Fruit fly (Drosophila melanogaster) whole organism, embryonic: ENCODE measurements around the gene Art4.

Source experiments
- Abd-B ChIP-seq: fragments of 200-800 bp; sonication (Bioruptor generic); optimal IDR thresholded peaks from 2 replicates; lab custom pipeline; 2018; ENCODE audit warnings: missing biosample characterization, mild to moderate bottlenecking, missing genetic modification characterization, moderate library complexity
- Aef1 ChIP-seq: fragments of 200-800 bp; sonication (Bioruptor generic); IDR thresholded peaks from 3 replicates; pipeline ENCODE4 v1.3.6; 2022; ENCODE audit warnings: missing biosample characterization, missing genetic modification characterization
- BtbVII ChIP-seq: fragments of 200-800 bp; sonication (Bioruptor generic); optimal IDR thresholded peaks from 3 replicates; lab custom pipeline; 2017; ENCODE audit warnings: missing biosample characterization, mild to moderate bottlenecking, missing genetic modification characterization
- CG10267 ChIP-seq: fragments of 200-800 bp; sonication (Bioruptor generic); optimal IDR thresholded peaks from 2 replicates; lab custom pipeline; 2018; ENCODE audit warnings: missing biosample characterization, mild to moderate bottlenecking, missing genetic modification characterization, moderate library complexity
- CG10959 ChIP-seq: fragments of 200-800 bp; sonication (Bioruptor generic); IDR thresholded peaks from 2 replicates; pipeline ENCODE4 v1.3.6; 2022; ENCODE audit warnings: missing biosample characterization, missing genetic modification characterization
- CG11456 ChIP-seq: fragments of 200-800 bp; sonication (Bioruptor generic); IDR thresholded peaks from 3 replicates; pipeline ENCODE4 v1.3.6; 2022; ENCODE audit warnings: missing biosample characterization, missing genetic modification characterization
- CG13894 ChIP-seq: fragments of 200-800 bp; sonication (Bioruptor generic); optimal IDR thresholded peaks from 3 replicates; lab custom pipeline; 2018; ENCODE audit warnings: missing biosample characterization, mild to moderate bottlenecking, missing genetic modification characterization, moderate library complexity
- CG14667 ChIP-seq: fragments of 200-800 bp; sonication (Bioruptor generic); IDR thresholded peaks from 2 replicates; pipeline ENCODE4 v1.3.6; 2022; ENCODE audit warnings: missing biosample characterization, missing genetic modification characterization
- CG15011 ChIP-seq: fragments of 200-800 bp; sonication (Bioruptor generic); optimal IDR thresholded peaks from 3 replicates; lab custom pipeline; 2018; ENCODE audit warnings: missing biosample characterization, mild to moderate bottlenecking, missing genetic modification characterization
- CG17385 ChIP-seq: fragments of 200-800 bp; sonication (Bioruptor generic); optimal IDR thresholded peaks from 3 replicates; lab custom pipeline; 2018; ENCODE audit warnings: missing biosample characterization, mild to moderate bottlenecking, missing genetic modification characterization
- CG17802 ChIP-seq: fragments of 200-800 bp; sonication (Bioruptor generic); optimal IDR thresholded peaks from 2 replicates; lab custom pipeline; 2018; ENCODE audit warnings: missing biosample characterization, mild to moderate bottlenecking, missing genetic modification characterization, moderate library complexity
- CG17912 ChIP-seq: fragments of 200-800 bp; sonication (Bioruptor generic); optimal IDR thresholded peaks from 2 replicates; lab custom pipeline; 2018; ENCODE audit warnings: missing biosample characterization, mild to moderate bottlenecking, missing genetic modification characterization
- CG18011 ChIP-seq: fragments of 200-800 bp; sonication (Bioruptor generic); optimal IDR thresholded peaks from 2 replicates; lab custom pipeline; 2017; ENCODE audit warnings: missing biosample characterization, missing genetic modification characterization, mild to moderate bottlenecking, moderate library complexity, missing genotype
- CG1832 ChIP-seq: fragments of 200-800 bp; sonication (Bioruptor generic); optimal IDR thresholded peaks from 2 replicates; lab custom pipeline; 2017; ENCODE audit warnings: missing biosample characterization, mild to moderate bottlenecking, missing genetic modification characterization, inconsistent platforms
- CG2199 ChIP-seq: fragments of 200-800 bp; sonication (Bioruptor generic); IDR thresholded peaks from 3 replicates; pipeline ENCODE4 v1.3.6; 2022; ENCODE audit warnings: missing biosample characterization, missing genetic modification characterization
- CG2678 ChIP-seq: fragments of 200-800 bp; sonication (Bioruptor generic); optimal IDR thresholded peaks from 3 replicates; lab custom pipeline; 2019; ENCODE audit warnings: missing biosample characterization, mild to moderate bottlenecking, missing genetic modification characterization, moderate library complexity
- CG31441 ChIP-seq: fragments of 200-800 bp; sonication (Bioruptor generic); IDR thresholded peaks from 2 replicates; pipeline ENCODE4 v1.3.6; 2022; ENCODE audit warnings: missing biosample characterization, missing genetic modification characterization
- CG32772 ChIP-seq: fragments of 200-800 bp; sonication (Bioruptor generic); IDR thresholded peaks from 2 replicates; pipeline ENCODE4 v1.3.6; 2022; ENCODE audit warnings: missing biosample characterization, missing genetic modification characterization
- CG3281 ChIP-seq: fragments of 200-800 bp; sonication (Bioruptor generic); optimal IDR thresholded peaks from 3 replicates; lab custom pipeline; 2017; ENCODE audit warnings: missing biosample characterization, mild to moderate bottlenecking, missing genetic modification characterization
- CG33557 ChIP-seq: fragments of 200-800 bp; sonication (Bioruptor generic); optimal IDR thresholded peaks from 2 replicates; lab custom pipeline; 2019; ENCODE audit warnings: missing biosample characterization, mild to moderate bottlenecking, missing genetic modification characterization, moderate library complexity
- CG3847 ChIP-seq: fragments of 200-800 bp; sonication (Bioruptor generic); IDR thresholded peaks from 2 replicates; pipeline ENCODE4 v1.3.6; 2022; ENCODE audit warnings: missing biosample characterization, missing genetic modification characterization
- CG42726 ChIP-seq: fragments of 200-800 bp; sonication (Bioruptor generic); IDR thresholded peaks from 2 replicates; pipeline ENCODE4 v1.3.6; 2022; ENCODE audit warnings: missing biosample characterization, missing genetic modification characterization; ENCODE audit not compliant: partially characterized antibody
- CG7271 ChIP-seq: fragments of 200-800 bp; sonication (Bioruptor generic); optimal IDR thresholded peaks from 2 replicates; lab custom pipeline; 2018; ENCODE audit warnings: missing biosample characterization, mild to moderate bottlenecking, missing genetic modification characterization, moderate library complexity
- CHES-1-like ChIP-seq: fragments of 200-800 bp; sonication (Bioruptor generic); optimal IDR thresholded peaks from 2 replicates; lab custom pipeline; 2016; ENCODE audit warnings: missing biosample characterization, missing genetic modification characterization
- HLH4C ChIP-seq: fragments of 200-800 bp; sonication (Bioruptor generic); IDR thresholded peaks from 3 replicates; pipeline ENCODE4 v1.3.6; 2022; ENCODE audit warnings: missing biosample characterization, missing genetic modification characterization; ENCODE audit not compliant: partially characterized antibody
- HmgZ ChIP-seq: fragments of 200-800 bp; sonication (Bioruptor generic); optimal IDR thresholded peaks from 2 replicates; lab custom pipeline; 2018; ENCODE audit warnings: missing biosample characterization, mild to moderate bottlenecking, missing genetic modification characterization
- Hr78 ChIP-seq, 2 experiments: fragments of 200-800 bp in 1 of 2; fragments of >200 bp in 1 of 2; sonication (Bioruptor generic) in 1 of 2; optimal IDR thresholded peaks; 2 replicates each; lab custom pipeline; 2017 to 2019; ENCODE audit warnings: missing biosample characterization in 2 of 2, missing genetic modification characterization in 2 of 2, mild to moderate bottlenecking in 1 of 2, moderate library complexity in 1 of 2
- Mad ChIP-seq: fragments of 200-800 bp; sonication (Bioruptor generic); optimal IDR thresholded peaks from 2 replicates; lab custom pipeline; 2016; ENCODE audit warnings: missing biosample characterization, missing genetic modification characterization
- Nf-YA ChIP-seq: fragments of 200-800 bp; sonication (Bioruptor generic); IDR thresholded peaks from 2 replicates; pipeline ENCODE4 v1.3.6; 2022; ENCODE audit warnings: missing biosample characterization, missing genetic modification characterization
- Ptx1 ChIP-seq: fragments of 200-800 bp; sonication (Bioruptor generic); IDR thresholded peaks from 2 replicates; pipeline ENCODE4 v1.3.6; 2022; ENCODE audit warnings: missing biosample characterization, missing genetic modification characterization
- Rfx ChIP-seq: fragments of 200-800 bp; sonication (Bioruptor generic); IDR thresholded peaks from 2 replicates; pipeline ENCODE4 v1.3.6; 2022; ENCODE audit warnings: missing biosample characterization, missing genetic modification characterization
- Usf ChIP-seq: fragments of 200-800 bp; sonication (Bioruptor generic); optimal IDR thresholded peaks from 2 replicates; lab custom pipeline; 2017; ENCODE audit warnings: missing genotype, missing biosample characterization, missing genetic modification characterization
- bcd ChIP-seq: fragments of 200-800 bp; sonication (Bioruptor generic); optimal IDR thresholded peaks from 2 replicates; lab custom pipeline; 2017; ENCODE audit warnings: missing biosample characterization, mild to moderate bottlenecking, missing genetic modification characterization
- ci ChIP-seq: fragments of 200-800 bp; sonication (Bioruptor generic); IDR thresholded peaks from 3 replicates; pipeline ENCODE4 v1.3.6; 2022; ENCODE audit warnings: missing biosample characterization, missing genetic modification characterization
- dysf ChIP-seq: fragments of 200-800 bp; sonication (Bioruptor generic); IDR thresholded peaks from 3 replicates; pipeline ENCODE4 v1.3.6; 2022; ENCODE audit warnings: missing biosample characterization, missing genetic modification characterization
- gcm2 ChIP-seq: fragments of 200-800 bp; sonication (Bioruptor generic); optimal IDR thresholded peaks from 2 replicates; lab custom pipeline; 2016; ENCODE audit warnings: missing biosample characterization, missing genetic modification characterization
- her ChIP-seq: fragments of 200-800 bp; sonication (Bioruptor generic); optimal IDR thresholded peaks from 2 replicates; lab custom pipeline; 2016; ENCODE audit warnings: missing biosample characterization, missing genetic modification characterization
- inv ChIP-seq: fragments of 200-800 bp; sonication (Bioruptor generic); IDR thresholded peaks from 2 replicates; pipeline ENCODE4 v1.3.6; 2022; ENCODE audit warnings: missing biosample characterization, missing genetic modification characterization; ENCODE audit not compliant: partially characterized antibody
- lola ChIP-seq, 3 experiments: fragments of >200 bp in 2 of 3; fragments of 200-800 bp in 1 of 3; sonication (Bioruptor generic) in 1 of 3; optimal IDR thresholded peaks; 2 replicates each; lab custom pipeline; 2017 to 2019; ENCODE audit warnings: missing biosample characterization in 3 of 3, missing genetic modification characterization in 3 of 3, mild to moderate bottlenecking in 1 of 3, moderate library complexity in 1 of 3
- maf-S ChIP-seq: fragments of 200-800 bp; sonication (Bioruptor generic); optimal IDR thresholded peaks from 2 replicates; lab custom pipeline; 2016; ENCODE audit warnings: missing biosample characterization, missing genetic modification characterization
- nmo ChIP-seq: fragments of 200-800 bp; sonication (Bioruptor generic); optimal IDR thresholded peaks from 2 replicates; lab custom pipeline; 2018; ENCODE audit warnings: missing biosample characterization, mild to moderate bottlenecking, missing genetic modification characterization, moderate library complexity
- org-1 ChIP-seq: fragments of 200-800 bp; sonication (Bioruptor generic); optimal IDR thresholded peaks from 2 replicates; lab custom pipeline; 2017; ENCODE audit warnings: missing biosample characterization, missing genetic modification characterization
- salm ChIP-seq: fragments of 200-800 bp; sonication (Bioruptor generic); optimal IDR thresholded peaks from 2 replicates; lab custom pipeline; 2018; ENCODE audit warnings: missing biosample characterization, mild to moderate bottlenecking, missing genetic modification characterization
- sc ChIP-seq, 3 experiments: fragments of >200 bp in 2 of 3; fragments of 200-800 bp in 1 of 3; sonication (Bioruptor generic) in 1 of 3; optimal IDR thresholded peaks; 2 replicates in 2 of 3; 3 replicates in 1 of 3; lab custom pipeline; 2017; ENCODE audit warnings: mild to moderate bottlenecking in 1 of 3, missing biosample characterization in 1 of 3, missing genetic modification characterization in 1 of 3, missing genetic modification reagents in 1 of 3
- sens ChIP-seq: fragments of 200-800 bp; sonication (Bioruptor generic); peaks from one replicate; lab custom pipeline; 2016; ENCODE audit warnings: missing biosample characterization, missing genetic modification characterization
- sr ChIP-seq: fragments of 200-800 bp; sonication (Bioruptor generic); IDR thresholded peaks from 3 replicates; pipeline ENCODE4 v1.3.6; 2022; ENCODE audit warnings: missing biosample characterization, missing genetic modification characterization
- ssp ChIP-seq: fragments of 200-800 bp; sonication (Bioruptor generic); IDR thresholded peaks from 2 replicates; pipeline ENCODE4 v1.3.6; 2022; ENCODE audit warnings: missing biosample characterization, missing genetic modification characterization
- toy ChIP-seq: fragments of 200-800 bp; sonication (Bioruptor generic); IDR thresholded peaks from 2 replicates; pipeline ENCODE4 v1.3.6; 2022; ENCODE audit warnings: missing biosample characterization, missing genetic modification characterization
- zfh2 ChIP-seq: fragments of 200-800 bp; sonication (Bioruptor generic); optimal IDR thresholded peaks from 2 replicates; lab custom pipeline; 2016; ENCODE audit warnings: missing biosample characterization, missing genetic modification characterization

Gene Art4

dm6 chr3R:10032951-10033720, 47.3 kb upstream of the Art4 start (continued):
- TF ChIP-seq CG10959 (GFP tag; lab: Robert Waterston, UW) (no peak), Usf (GFP tag; lab: Kevin White, UChicago) (no peak), dysf (GFP tag; lab: Robert Waterston, UW) (peak; percentile 44; the same call in 1 of the 3 replicates), CG13894 (tag; lab: Kevin White, UChicago) (no peak), toy (GFP tag; lab: Robert Waterston, UW) (no peak), zfh2 (GFP tag; lab: Kevin White, UChicago) (no peak), BtbVII (GFP tag; lab: Kevin White, UChicago) (no peak), CG17385 (GFP tag; lab: Kevin White, UChicago) (peak; percentile 13), CHES-1-like (no peak), org-1 (GFP tag; lab: Kevin White, UChicago) (no peak), CG42726 (GFP tag; lab: Robert Waterston, UW) (no peak), CG17912 (GFP tag; lab: Kevin White, UChicago) (no peak), sr (no peak), bcd (no peak), Aef1 (no peak), maf-S (GFP tag; lab: Kevin White, UChicago) (no peak), CG3281 (GFP tag; lab: Kevin White, UChicago) (no peak), sc (optimal IDR thresholded peaks at IDR 0.05; lab: Kevin White, UChicago) (no peak), sc (GFP tag; optimal IDR thresholded peaks at IDR 0.05; lab: Kevin White, UChicago) (no peak), HmgZ (no peak), her (GFP tag; lab: Kevin White, UChicago) (no peak), CG33557 (GFP tag; lab: Kevin White, UChicago) (no peak), Rfx (no peak), sens (GFP tag; lab: Kevin White, UChicago) (peak; percentile 86), CG2199 (GFP tag; lab: Robert Waterston, UW) (no peak), gcm2 (GFP tag; lab: Kevin White, UChicago) (no peak), HLH4C (GFP tag; lab: Robert Waterston, UW) (no peak), lola (GFP tag; optimal IDR thresholded peaks at IDR 0.05; lab: Kevin White, UChicago) (no peak), CG1832 (GFP tag; lab: Kevin White, UChicago) (no peak), Abd-B (GFP tag; lab: Kevin White, UChicago) (peak; percentile 41), Mad (GFP tag; lab: Kevin White, UChicago) (no peak), CG18011 (GFP tag; lab: Kevin White, UChicago) (no peak), ci (GFP tag; lab: Robert Waterston, UW) (no peak), CG32772 (GFP tag; lab: Robert Waterston, UW) (no peak), inv (GFP tag; lab: Robert Waterston, UW) (no peak), CG7271 (tag; lab: Kevin White, UChicago) (no peak), CG3847 (GFP tag; lab: Robert Waterston, UW) (no peak), ssp (no peak), CG14667 (GFP tag; lab: Robert Waterston, UW) (no peak), Hr78 (GFP tag; optimal IDR thresholded peaks at IDR 0.05; lab: Kevin White, UChicago) (no peak), CG15011 (GFP tag; lab: Kevin White, UChicago) (no peak), salm (tag; lab: Kevin White, UChicago) (no peak), CG2678 (tag; lab: Kevin White, UChicago) (peak; percentile 58), Nf-YA (GFP tag; lab: Robert Waterston, UW) (no peak), nmo (peak; percentile 44), CG10267 (no peak), Ptx1 (no peak), CG11456 (no peak), CG17802 (tag; lab: Kevin White, UChicago) (no peak), CG31441 (GFP tag; lab: Robert Waterston, UW) (peak; percentile 48)
